Fruit fly (Drosophila melanogaster) whole organism, embryonic: Measurements from ENCODE around the gene CG4438.

Experiments used
- B-H2 ChIP-seq: fragments of 200-800 bp; sonication (Bioruptor generic); optimal IDR thresholded peaks from 2 replicates; lab custom pipeline; 2018; ENCODE audit warnings: missing biosample characterization, mild to moderate bottlenecking, missing genetic modification characterization
- Bteb2 ChIP-seq: fragments of 200-800 bp; sonication (Bioruptor generic); optimal IDR thresholded peaks from 2 replicates; lab custom pipeline; 2016; ENCODE audit warnings: missing biosample characterization, missing genetic modification characterization
- CG10366 ChIP-seq: fragments of 200-800 bp; sonication (Bioruptor generic); IDR thresholded peaks from 2 replicates; pipeline ENCODE4 v1.3.6; 2022; ENCODE audit warnings: missing biosample characterization, missing genetic modification characterization
- CG11093 ChIP-seq: fragments of 200-800 bp; sonication (Bioruptor generic); IDR thresholded peaks from 3 replicates; pipeline ENCODE4 v1.3.6; 2022; ENCODE audit warnings: missing biosample characterization, missing genetic modification characterization
- CG12299 ChIP-seq: fragments of 200-800 bp; sonication (Bioruptor generic); optimal IDR thresholded peaks from 2 replicates; lab custom pipeline; 2018; ENCODE audit warnings: missing biosample characterization, mild to moderate bottlenecking, missing genetic modification characterization
- CG12769 ChIP-seq: fragments of 200-800 bp; sonication (Bioruptor generic); optimal IDR thresholded peaks from 2 replicates; lab custom pipeline; 2019; ENCODE audit warnings: missing biosample characterization, mild to moderate bottlenecking, missing genetic modification characterization, moderate library complexity
- CG14667 ChIP-seq: fragments of 200-800 bp; sonication (Bioruptor generic); IDR thresholded peaks from 2 replicates; pipeline ENCODE4 v1.3.6; 2022; ENCODE audit warnings: missing biosample characterization, missing genetic modification characterization
- CG15269 ChIP-seq: fragments of 200-800 bp; sonication (Bioruptor generic); optimal IDR thresholded peaks from 2 replicates; lab custom pipeline; 2018; ENCODE audit warnings: missing biosample characterization, mild to moderate bottlenecking, missing genetic modification characterization, moderate library complexity
- CG15696 ChIP-seq: fragments of 200-800 bp; sonication (Bioruptor generic); optimal IDR thresholded peaks from 2 replicates; lab custom pipeline; 2019; ENCODE audit warnings: missing biosample characterization, mild to moderate bottlenecking, missing genetic modification characterization, moderate library complexity
- CG16863 ChIP-seq: fragments of 200-800 bp; sonication (Bioruptor generic); optimal IDR thresholded peaks from 3 replicates; lab custom pipeline; 2016; ENCODE audit warnings: missing biosample characterization, missing genetic modification characterization
- CG31388 ChIP-seq: fragments of 200-800 bp; sonication (Bioruptor generic); optimal IDR thresholded peaks from 2 replicates; lab custom pipeline; 2016; ENCODE audit warnings: missing biosample characterization, missing genetic modification characterization
- CG33213 ChIP-seq: fragments of 200-800 bp; sonication (Bioruptor generic); optimal IDR thresholded peaks from 3 replicates; lab custom pipeline; 2016; ENCODE audit warnings: missing biosample characterization, missing genetic modification characterization
- CG42726 ChIP-seq: fragments of 200-800 bp; sonication (Bioruptor generic); IDR thresholded peaks from 2 replicates; pipeline ENCODE4 v1.3.6; 2022; ENCODE audit warnings: missing biosample characterization, missing genetic modification characterization; ENCODE audit not compliant: partially characterized antibody
- CG4328 ChIP-seq: fragments of 200-800 bp; sonication (Bioruptor generic); optimal IDR thresholded peaks from 3 replicates; lab custom pipeline; 2017; ENCODE audit warnings: missing biosample characterization, missing genetic modification reagents, missing genetic modification characterization
- CG4424 ChIP-seq: fragments of 200-800 bp; sonication (Bioruptor generic); optimal IDR thresholded peaks from 3 replicates; lab custom pipeline; 2016; ENCODE audit warnings: missing biosample characterization, missing genetic modification characterization
- CG4730 ChIP-seq: fragments of 200-800 bp; sonication (Bioruptor generic); IDR thresholded peaks from 2 replicates; pipeline ENCODE4 v1.3.6; 2022; ENCODE audit warnings: missing biosample characterization, missing genetic modification characterization
- CG6683 ChIP-seq: fragments of 200-800 bp; sonication (Bioruptor generic); optimal IDR thresholded peaks from 2 replicates; lab custom pipeline; 2017; ENCODE audit warnings: missing biosample characterization, mild to moderate bottlenecking, missing genetic modification characterization, missing genetic modification reagents
- CG7745 ChIP-seq: fragments of 200-800 bp; sonication (Bioruptor generic); optimal IDR thresholded peaks from 2 replicates; lab custom pipeline; 2018; ENCODE audit warnings: missing biosample characterization, mild to moderate bottlenecking, missing genetic modification characterization, moderate library complexity
- CG8089 ChIP-seq: fragments of 200-800 bp; sonication (Bioruptor generic); optimal IDR thresholded peaks from 3 replicates; lab custom pipeline; 2016; ENCODE audit warnings: missing biosample characterization, missing genetic modification characterization
- CG8281 ChIP-seq: fragments of 200-800 bp; sonication (Bioruptor generic); optimal IDR thresholded peaks from 2 replicates; lab custom pipeline; 2018; ENCODE audit warnings: missing biosample characterization, mild to moderate bottlenecking, missing genetic modification characterization, moderate library complexity
- CG9609 ChIP-seq: fragments of 200-800 bp; sonication (Bioruptor generic); optimal IDR thresholded peaks from 3 replicates; lab custom pipeline; 2016; ENCODE audit warnings: missing biosample characterization, missing genetic modification characterization
- CG9876 ChIP-seq: fragments of 200-800 bp; sonication (Bioruptor generic); optimal IDR thresholded peaks from 2 replicates; lab custom pipeline; 2016; ENCODE audit warnings: missing biosample characterization, missing genetic modification characterization
- CkIIα-i1 ChIP-seq: fragments of 200-800 bp; sonication (Bioruptor generic); IDR thresholded peaks from 2 replicates; pipeline ENCODE4 v1.3.6; 2022; ENCODE audit warnings: missing biosample characterization, missing genetic modification characterization
- ERR ChIP-seq: fragments of 200-800 bp; sonication (Bioruptor generic); optimal IDR thresholded peaks from 2 replicates; lab custom pipeline; 2016; ENCODE audit warnings: missing biosample characterization, missing genetic modification characterization
- Ets65A ChIP-seq: fragments of 200-800 bp; sonication (Bioruptor generic); peaks from one replicate; lab custom pipeline; 2016; ENCODE audit warnings: missing biosample characterization, missing genetic modification characterization
- GATAe ChIP-seq: fragments of 200-800 bp; sonication (Bioruptor generic); conservative IDR thresholded peaks from 2 replicates; pipeline ENCODE4 v1.3.6; 2022; ENCODE audit warnings: missing biosample characterization, missing genetic modification characterization
- Hr51 ChIP-seq, 2 experiments: fragments of 200-800 bp; sonication (Bioruptor generic); optimal IDR thresholded peaks; 2 replicates in 1 of 2; 3 replicates in 1 of 2; lab custom pipeline; 2016 to 2018; ENCODE audit warnings: missing biosample characterization in 2 of 2, missing genetic modification characterization in 2 of 2, mild to moderate bottlenecking in 1 of 2, moderate library complexity in 1 of 2
- Lhr ChIP-seq: fragments of 200-800 bp; sonication (Bioruptor generic); optimal IDR thresholded peaks from 3 replicates; lab custom pipeline; 2017; ENCODE audit warnings: mild to moderate bottlenecking, missing biosample characterization, missing genetic modification reagents, missing genetic modification characterization
- NFAT ChIP-seq: fragments of 200-800 bp; sonication (Bioruptor generic); IDR thresholded peaks from 2 replicates; pipeline ENCODE4 v1.3.6; 2022; ENCODE audit warnings: missing biosample characterization, missing genetic modification characterization
- NfI ChIP-seq: fragments of 200-800 bp; sonication (Bioruptor generic); optimal IDR thresholded peaks from 3 replicates; lab custom pipeline; 2018; ENCODE audit warnings: missing biosample characterization, mild to moderate bottlenecking, missing genetic modification characterization, moderate library complexity
- PHDP ChIP-seq: fragments of 200-800 bp; sonication (Bioruptor generic); optimal IDR thresholded peaks from 3 replicates; lab custom pipeline; 2018; ENCODE audit warnings: missing biosample characterization, mild to moderate bottlenecking, missing genetic modification characterization, moderate library complexity
- Ptx1 ChIP-seq: fragments of 200-800 bp; sonication (Bioruptor generic); IDR thresholded peaks from 2 replicates; pipeline ENCODE4 v1.3.6; 2022; ENCODE audit warnings: missing biosample characterization, missing genetic modification characterization
- Taf1 ChIP-seq: fragments of 200-800 bp; sonication (Bioruptor generic); IDR thresholded peaks from 2 replicates; pipeline ENCODE4 v1.3.6; 2022; ENCODE audit warnings: missing biosample characterization, missing genetic modification characterization
- abd-A ChIP-seq: fragments of 200-800 bp; sonication (Bioruptor generic); optimal IDR thresholded peaks from 3 replicates; lab custom pipeline; 2019; ENCODE audit warnings: missing biosample characterization, mild to moderate bottlenecking, missing genetic modification characterization, moderate library complexity
- bcd ChIP-seq: fragments of 200-800 bp; sonication (Bioruptor generic); optimal IDR thresholded peaks from 2 replicates; lab custom pipeline; 2017; ENCODE audit warnings: missing biosample characterization, mild to moderate bottlenecking, missing genetic modification characterization
- chn ChIP-seq: fragments of 200-800 bp; sonication (Bioruptor generic); optimal IDR thresholded peaks from 2 replicates; lab custom pipeline; 2016; ENCODE audit warnings: missing biosample characterization, missing genetic modification characterization
- crol ChIP-seq: fragments of 200-800 bp; sonication (Bioruptor generic); IDR thresholded peaks from 2 replicates; pipeline ENCODE4 v1.3.6; 2022; ENCODE audit warnings: missing biosample characterization, missing genetic modification characterization
- dmrt11E ChIP-seq: fragments of 200-800 bp; sonication (Bioruptor generic); optimal IDR thresholded peaks from 3 replicates; lab custom pipeline; 2018; ENCODE audit warnings: missing biosample characterization, mild to moderate bottlenecking, missing genetic modification characterization, moderate library complexity
- fd64A ChIP-seq: fragments of 200-800 bp; sonication (Bioruptor generic); optimal IDR thresholded peaks from 3 replicates; lab custom pipeline; 2018; ENCODE audit warnings: missing biosample characterization, mild to moderate bottlenecking, missing genetic modification characterization
- her ChIP-seq: fragments of 200-800 bp; sonication (Bioruptor generic); optimal IDR thresholded peaks from 2 replicates; lab custom pipeline; 2016; ENCODE audit warnings: missing biosample characterization, missing genetic modification characterization
- ken ChIP-seq: fragments of 200-800 bp; sonication (Bioruptor generic); IDR thresholded peaks from 3 replicates; pipeline ENCODE4 v1.3.6; 2022; ENCODE audit warnings: missing biosample characterization, missing genetic modification characterization
- lab ChIP-seq: fragments of 200-800 bp; sonication (Bioruptor generic); optimal IDR thresholded peaks from 3 replicates; lab custom pipeline; 2017; ENCODE audit warnings: missing biosample characterization, missing genetic modification characterization, mild to moderate bottlenecking, moderate library complexity, missing genetic modification reagents
- oc ChIP-seq: fragments of 200-800 bp; sonication (Bioruptor generic); optimal IDR thresholded peaks from 2 replicates; lab custom pipeline; 2018; ENCODE audit warnings: missing biosample characterization, mild to moderate bottlenecking, missing genetic modification characterization, moderate library complexity
- org-1 ChIP-seq: fragments of 200-800 bp; sonication (Bioruptor generic); optimal IDR thresholded peaks from 2 replicates; lab custom pipeline; 2017; ENCODE audit warnings: missing biosample characterization, missing genetic modification characterization
- pan ChIP-seq, 4 experiments: fragments of >200 bp in 3 of 4; fragments of 200-800 bp in 1 of 4; sonication (Bioruptor generic) in 1 of 4; optimal IDR thresholded peaks in 3 of 4; IDR thresholded peaks in 1 of 4; 2 replicates each; pipeline versions ENCODE4 v1.3.6 to Lab custom; 2017 to 2022; ENCODE audit warnings: missing biosample characterization in 2 of 4, missing genetic modification characterization in 2 of 4, mixed read lengths in 1 of 4
- tna ChIP-seq: fragments of 200-800 bp; sonication (Bioruptor generic); IDR thresholded peaks from 2 replicates; pipeline ENCODE4 v1.3.6; 2022; ENCODE audit warnings: missing biosample characterization, missing genetic modification characterization; ENCODE audit not compliant: partially characterized antibody
- trem ChIP-seq: fragments of 200-800 bp; optimal IDR thresholded peaks from 3 replicates; lab custom pipeline; 2019; ENCODE audit warnings: missing biosample characterization, mild to moderate bottlenecking, missing genetic modification characterization, moderate library complexity
- usp ChIP-seq: fragments of >200 bp; optimal IDR thresholded peaks from 2 replicates; lab custom pipeline; 2017; ENCODE audit warnings: missing biosample characterization, missing genetic modification characterization
- yki ChIP-seq: fragments of >200 bp; optimal IDR thresholded peaks from 3 replicates; lab custom pipeline; 2018

The CG4438 gene

DNA sequence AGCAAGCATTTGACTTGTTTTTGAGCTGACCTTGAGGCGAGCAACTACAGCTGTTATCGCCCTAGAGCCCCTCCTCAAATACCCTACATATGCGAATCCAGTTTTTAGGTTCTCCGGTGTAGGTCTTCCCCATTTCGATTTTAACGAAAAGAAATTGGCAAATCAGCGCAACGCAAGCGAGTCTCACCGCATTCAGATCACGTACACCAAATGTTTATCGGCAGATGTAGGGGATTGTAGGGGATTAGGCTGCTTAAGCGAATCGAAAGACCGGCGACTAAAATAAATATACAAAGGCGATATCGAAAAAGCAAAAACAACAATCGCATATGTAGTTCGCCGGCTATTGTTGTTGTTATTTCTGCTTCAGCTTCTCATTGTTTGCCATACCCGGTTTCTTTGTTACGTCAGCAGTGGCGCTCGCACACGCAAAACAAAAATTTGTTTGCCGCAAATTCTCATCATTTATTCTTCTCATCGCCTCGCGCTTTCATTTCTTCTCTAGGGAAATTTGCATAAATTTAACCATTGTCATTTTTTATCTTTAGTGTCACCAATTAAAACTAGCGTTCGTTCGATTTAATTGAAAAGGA lies 9.7 kb downstream of the CG4438 start:
- TF ChIP-seq CG6683 (GFP tag; lab: Kevin White, UChicago) (no peak), CG15696 (tag; lab: Kevin White, UChicago) (peak; percentile 14), CG16863 (peak; percentile 23), oc (tag; lab: Kevin White, UChicago) (peak; percentile 23), CG42726 (GFP tag; lab: Robert Waterston, UW) (no peak), CG9609 (GFP tag; lab: Kevin White, UChicago) (peak; percentile 65), ken (GFP tag; lab: Robert Waterston, UW) (0 out of 3 replicates have a peak, but pooled peaks have one; percentile 54), CG8089 (GFP tag; lab: Kevin White, UChicago) (no peak), CG10366 (GFP tag; lab: Robert Waterston, UW) (peak; percentile 58), Hr51 (GFP tag; optimal IDR thresholded peaks at IDR 0.05; lab: Kevin White, UChicago) (peak; percentile 53 to 58), CG12299 (tag; lab: Kevin White, UChicago) (no peak), Ptx1 (peak; percentile 79), NfI (peak; percentile 66), CG14667 (GFP tag; lab: Robert Waterston, UW) (peak; percentile 48; the same call in 1 of the 2 replicates), CkIIα-i1 (GFP tag; lab: Robert Waterston, UW) (0 out of 2 replicates have a peak, but pooled peaks have one; percentile 14), usp (GFP tag; lab: Kevin White, UChicago) (no peak), CG11093 (GFP tag; lab: Robert Waterston, UW) (no peak), Taf1 (GFP tag; lab: Robert Waterston, UW) (peak; percentile 38; the same call in 1 of the 2 replicates), tna (no peak), fd64A (GFP tag; lab: Kevin White, UChicago) (no peak), pan (optimal IDR thresholded peaks at IDR 0.05; lab: Kevin White, UChicago) (no peak), pan (GFP tag; optimal IDR thresholded peaks at IDR 0.05 in 1 of 2, IDR thresholded peaks at IDR 0.05 in 1 of 2) (peak in 1 of 2 experiments; percentile 81), Ets65A (peak; percentile 96), trem (no peak), her (GFP tag; lab: Kevin White, UChicago) (peak; percentile 85), bcd (GFP tag; lab: Kevin White, UChicago) (peak; percentile 82), crol (no peak), GATAe (GFP tag; lab: Robert Waterston, UW) (0 out of 2 replicates have a peak, but pooled peaks have one; percentile 23), ERR (peak; percentile 78), CG31388 (no peak), NFAT (GFP tag; lab: Robert Waterston, UW) (peak; percentile 86), dmrt11E (tag; lab: Kevin White, UChicago) (peak; percentile 22), lab (peak; percentile 85), CG4328 (GFP tag; lab: Kevin White, UChicago) (no peak), org-1 (GFP tag; lab: Kevin White, UChicago) (peak; percentile 68), PHDP (tag; lab: Kevin White, UChicago) (peak; percentile 69), B-H2 (GFP tag; lab: Kevin White, UChicago) (peak; percentile 8), chn (peak; percentile 58), CG4730 (GFP tag; lab: Robert Waterston, UW) (peak; percentile 26; the same call in 1 of the 2 replicates), CG15269 (tag; lab: Kevin White, UChicago) (peak; percentile 72), CG33213 (GFP tag; lab: Kevin White, UChicago) (peak; percentile 30), CG7745 (tag; lab: Kevin White, UChicago) (no peak), Bteb2 (GFP tag; lab: Kevin White, UChicago) (peak; percentile 65), Lhr (GFP tag; lab: Kevin White, UChicago) (no peak), CG8281 (tag; lab: Kevin White, UChicago) (peak; percentile 21), CG9876 (peak; percentile 65), CG4424 (GFP tag; lab: Kevin White, UChicago) (peak; percentile 47), yki (lab: Kevin White, UChicago) (no peak), abd-A (tag; lab: Kevin White, UChicago) (peak; percentile 25), CG12769 (peak; percentile 95)
